Worm (Caenorhabditis elegans): ENCODE measurements around the gene nspd-3.

- TF ChIP-seq nhr-6 (tag; optimal IDR thresholded peaks at IDR 0.05) (no peak), lin-15B (tag; optimal IDR thresholded peaks at IDR 0.05) (no peak), ama-1 (optimal IDR thresholded peaks at IDR 0.05) (no peak), dpl-1 (GFP tag; optimal IDR thresholded peaks at IDR 0.05) (no peak), egl-27 (tag; optimal IDR thresholded peaks at IDR 0.05) (no peak), unc-62 (GFP tag; optimal IDR thresholded peaks at IDR 0.05 in 1 of 2) (no peak), unc-62 (tag; optimal IDR thresholded peaks at IDR 0.05) (no peak)
These were observed 10.2 kb upstream of the nspd-3 start, which contains the start of gene lam-1 for ce11 chrIV:5173032-5173431.

Measured in whole organism, L4 larva.